Worm (Caenorhabditis elegans) whole organism, late embryonic: Measurements from ENCODE around the gene C14E2.1.

Experiments used
- ahr-1 ChIP-seq: sonication (generic microtip); optimal IDR thresholded peaks from 2 replicates; lab custom pipeline; 2016; ENCODE audit warnings: missing genetic modification characterization, missing compliant biosample characterization
- ama-1 ChIP-seq: fragments of 150-350 bp; optimal IDR thresholded peaks from 2 replicates; lab custom pipeline; 2014
- ceh-9 ChIP-seq: sonication (generic microtip); optimal IDR thresholded peaks from 2 replicates; lab custom pipeline; 2016; ENCODE audit warnings: mild to moderate bottlenecking, missing genetic modification characterization, inconsistent platforms, missing compliant biosample characterization
- elt-2 ChIP-seq: sonication (generic microtip); optimal IDR thresholded peaks from 2 replicates; lab custom pipeline; 2016; ENCODE audit warnings: missing genetic modification reagents, missing genetic modification characterization, missing compliant biosample characterization
- ets-4 ChIP-seq: sonication (generic microtip); optimal IDR thresholded peaks from 2 replicates; lab custom pipeline; 2016; ENCODE audit warnings: missing genetic modification characterization, missing compliant biosample characterization
- gmeb-2 ChIP-seq: sonication (generic microtip); optimal IDR thresholded peaks from 2 replicates; lab custom pipeline; 2016; ENCODE audit warnings: missing genetic modification characterization, inconsistent platforms, missing compliant biosample characterization
- hlh-30 ChIP-seq: sonication (generic microtip); optimal IDR thresholded peaks from 2 replicates; lab custom pipeline; 2017; ENCODE audit warnings: antibody characterized with exemption, missing genetic modification characterization, missing compliant biosample characterization; ENCODE audit not compliant: insufficient read depth
- hlh-8 ChIP-seq: sonication (generic microtip); optimal IDR thresholded peaks from 2 replicates; lab custom pipeline; 2016; ENCODE audit warnings: missing genotype, missing genetic modification characterization, missing compliant biosample characterization
- nfya-1 ChIP-seq: sonication (generic microtip); optimal IDR thresholded peaks from 2 replicates; lab custom pipeline; 2017; ENCODE audit warnings: missing genetic modification characterization, mild to moderate bottlenecking, missing compliant biosample characterization, antibody characterized with exemption, moderate library complexity
- pha-4 ChIP-seq: fragments of 150-350 bp; optimal IDR thresholded peaks from 2 replicates; lab custom pipeline; 2018; ENCODE audit warnings: missing biosample characterization, missing genetic modification reagents, missing genetic modification characterization
- rnt-1 ChIP-seq: sonication (generic microtip); optimal IDR thresholded peaks from 2 replicates; lab custom pipeline; 2016; ENCODE audit warnings: missing genetic modification characterization, missing compliant biosample characterization
- sox-2 ChIP-seq: fragments of 200-800 bp; sonication (Bioruptor generic); IDR thresholded peaks from 2 replicates; pipeline ENCODE4 v1.3.6; 2022; ENCODE audit warnings: missing genetic modification reagents, missing genetic modification characterization, missing compliant biosample characterization
- sox-4 ChIP-seq: sonication (generic microtip); optimal IDR thresholded peaks from 2 replicates; lab custom pipeline; 2017; ENCODE audit warnings: mild to moderate bottlenecking, missing genetic modification characterization, inconsistent platforms, missing compliant biosample characterization
- zip-5 ChIP-seq: sonication (generic microtip); optimal IDR thresholded peaks from 2 replicates; lab custom pipeline; 2016; ENCODE audit warnings: missing genetic modification characterization, missing compliant biosample characterization

DNA sequence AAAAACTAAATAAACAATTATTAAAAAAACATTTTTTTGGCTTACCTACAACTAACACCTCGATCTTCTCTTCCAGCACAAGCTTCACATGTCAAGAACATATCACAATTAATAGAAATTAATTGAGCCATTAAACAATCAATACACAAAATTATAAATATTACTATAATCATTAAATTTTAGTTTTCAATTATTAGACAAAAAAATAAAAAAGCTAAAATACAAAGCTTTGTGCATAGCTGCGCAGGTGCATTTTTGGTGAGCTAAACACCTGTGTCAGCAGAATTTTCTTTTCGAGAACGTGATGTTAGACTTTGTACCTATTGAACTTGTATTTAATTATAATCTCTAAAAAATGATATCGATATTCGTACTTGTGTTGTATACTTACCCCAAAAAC, 3.7 kb downstream of the C14E2.1 start, which contains the start of gene C14E2.6:
- no peak for TF ChIP-seq zip-5 (tag; lab: Kevin White, UChicago)
- no peak for TF ChIP-seq sox-2 (GFP tag; lab: Robert Waterston, UW)
- no peak for TF ChIP-seq hlh-30 (tag; lab: Kevin White, UChicago)
- TF ChIP-seq pha-4 (tag; lab: Kevin White, UChicago) = no peak
- no peak for TF ChIP-seq ahr-1 (tag; lab: Kevin White, UChicago)
- no peak for TF ChIP-seq elt-2 (tag; lab: Kevin White, UChicago)
- TF ChIP-seq nfya-1 = no peak
- no peak for TF ChIP-seq gmeb-2
- no peak for TF ChIP-seq hlh-8 (tag; lab: Kevin White, UChicago)
- no peak for TF ChIP-seq ceh-9 (tag; lab: Kevin White, UChicago)
- TF ChIP-seq sox-4 (tag; lab: Kevin White, UChicago) = no peak
- TF ChIP-seq ama-1 (lab: Kevin White, UChicago) = no peak
- no peak for TF ChIP-seq ets-4
- no peak for TF ChIP-seq rnt-1 (tag; lab: Kevin White, UChicago)
